Worm (Caenorhabditis elegans): ENCODE measurements around the gene cest-16.

The cest-16 gene

DNA sequence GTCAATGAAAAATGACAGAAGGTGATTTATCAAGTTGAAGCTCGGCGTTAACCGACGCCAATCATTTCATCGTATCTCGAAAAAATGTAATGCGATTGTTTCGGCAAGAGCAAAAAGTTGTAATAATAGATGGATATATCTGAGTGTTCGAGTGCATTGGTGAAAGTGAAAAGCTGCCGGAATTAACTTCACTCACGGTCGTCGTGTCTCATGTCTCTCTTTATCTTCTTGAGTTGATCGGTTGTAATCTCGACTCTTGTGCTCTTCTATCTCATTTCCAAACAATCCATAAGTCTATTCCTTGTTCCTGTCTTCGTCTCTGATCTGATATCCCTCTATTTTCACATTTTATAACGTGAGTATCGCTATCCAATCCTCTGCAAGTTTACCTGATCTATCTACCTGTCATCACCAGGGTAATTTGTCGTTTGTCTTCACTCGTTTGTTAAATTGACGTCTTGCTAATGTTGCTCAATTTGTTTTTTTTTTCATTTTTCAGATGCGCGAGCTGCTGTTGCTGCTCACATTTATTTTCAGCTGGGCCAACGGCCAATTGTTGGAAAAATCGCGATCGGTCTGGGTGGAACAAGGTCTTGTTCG is at the start of gene cest-16:
cest-16 (plus strand) TSS at position 302 of the 600 bp plus-strand sequence.
- TF ChIP-seq unc-62 (GFP tag; optimal IDR thresholded peaks at IDR 0.05), result no peak

DNA sequence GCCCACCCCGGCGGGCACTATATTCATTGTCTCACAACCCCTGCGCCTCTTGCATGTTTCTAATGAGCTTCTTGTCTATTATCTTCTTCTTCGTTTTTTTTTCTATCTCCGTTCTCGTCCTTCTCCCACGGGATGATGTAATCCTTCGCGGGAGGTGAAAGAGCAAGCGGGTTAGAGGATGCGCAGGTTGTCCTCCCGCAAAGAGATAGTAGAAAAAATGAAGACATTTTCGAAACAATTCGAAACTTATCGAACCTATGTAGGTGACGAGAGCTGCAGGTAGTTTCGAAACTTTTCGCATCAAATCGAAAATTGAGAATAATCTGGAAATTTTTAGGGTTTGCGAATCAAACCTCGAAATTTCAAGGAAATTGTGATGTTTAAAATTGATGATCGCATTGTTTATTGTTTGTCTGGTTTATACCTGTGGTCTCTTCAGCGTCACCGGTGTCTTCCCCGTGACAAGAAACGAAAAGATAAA is 49.4 kb upstream of the cest-16 start:
- TF ChIP-seq unc-62 (GFP tag; optimal IDR thresholded peaks at IDR 0.05), result no peak

DNA sequence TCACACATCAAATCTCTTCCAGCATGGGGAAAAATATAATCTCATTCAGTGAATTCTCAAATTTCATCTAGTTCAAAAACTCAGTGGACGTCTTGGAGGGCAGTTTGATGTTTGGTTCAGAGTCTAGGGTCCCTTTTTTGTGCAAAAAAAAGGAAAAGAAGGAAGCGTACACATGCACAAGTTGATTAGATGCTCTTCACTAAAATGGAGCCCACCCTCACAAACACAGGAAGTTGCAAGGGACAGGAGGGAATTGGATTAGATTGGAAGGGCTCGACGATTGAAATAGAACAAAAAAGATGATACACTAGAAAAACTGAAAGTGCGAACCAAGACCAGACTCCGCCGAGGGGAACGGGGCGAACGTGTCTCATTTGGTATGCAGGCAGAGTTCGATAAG is 48.9 kb upstream of the cest-16 start:
- no peak for TF ChIP-seq unc-62 (GFP tag; optimal IDR thresholded peaks at IDR 0.05)

DNA sequence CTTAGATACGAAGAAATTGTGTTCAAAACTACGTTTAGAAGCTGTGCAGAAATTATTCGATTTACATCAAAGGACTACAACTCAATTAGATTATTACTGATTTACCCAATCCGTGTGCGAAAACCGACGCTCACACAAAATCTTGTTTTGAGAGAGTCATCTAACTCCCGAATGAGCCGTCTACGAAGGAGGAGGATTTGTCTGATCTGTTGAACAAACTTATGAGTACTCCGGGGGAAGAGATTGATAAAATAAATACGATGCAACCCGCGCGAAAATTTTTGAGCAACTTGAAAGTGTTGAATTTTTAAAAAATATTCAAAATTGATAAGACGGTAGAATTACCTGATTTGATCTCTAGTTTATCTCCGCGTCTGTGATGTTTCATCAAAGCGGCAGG is 48.4 kb upstream of the cest-16 start:
- no peak for TF ChIP-seq unc-62 (GFP tag; optimal IDR thresholded peaks at IDR 0.05)

DNA sequence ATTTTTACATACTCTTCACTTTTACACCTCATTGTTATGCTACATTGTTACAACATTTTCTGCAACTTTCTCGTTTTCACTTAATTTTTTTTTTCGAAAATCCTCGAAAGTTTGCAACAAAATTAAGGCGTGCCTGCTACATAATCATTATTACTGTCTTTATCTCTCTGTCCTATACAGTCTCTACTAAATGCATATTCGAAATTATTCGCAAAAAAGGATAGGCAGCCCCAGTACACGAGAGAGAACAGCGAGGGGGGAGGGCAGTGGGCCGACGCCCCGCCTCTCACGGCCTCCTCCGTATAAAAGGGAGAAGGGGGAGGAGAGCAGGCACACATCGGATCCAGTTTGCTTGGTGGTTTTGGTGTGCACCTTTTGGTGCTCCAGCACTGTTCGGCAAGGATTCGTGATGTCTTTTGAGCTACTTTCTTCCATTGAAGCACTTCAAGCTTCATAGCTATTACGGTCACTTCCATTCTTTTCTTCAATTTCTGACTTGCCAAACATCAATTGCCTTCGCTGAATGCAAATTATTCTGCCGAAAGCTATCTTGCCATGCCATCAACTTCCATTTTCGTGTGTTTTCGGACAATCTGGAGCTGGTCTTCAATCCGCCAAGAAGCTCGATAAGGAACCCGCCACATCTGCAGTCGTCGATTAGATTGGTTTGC is 47.7 kb upstream of the cest-16 start:
- no peak for TF ChIP-seq unc-62 (GFP tag; optimal IDR thresholded peaks at IDR 0.05)

DNA sequence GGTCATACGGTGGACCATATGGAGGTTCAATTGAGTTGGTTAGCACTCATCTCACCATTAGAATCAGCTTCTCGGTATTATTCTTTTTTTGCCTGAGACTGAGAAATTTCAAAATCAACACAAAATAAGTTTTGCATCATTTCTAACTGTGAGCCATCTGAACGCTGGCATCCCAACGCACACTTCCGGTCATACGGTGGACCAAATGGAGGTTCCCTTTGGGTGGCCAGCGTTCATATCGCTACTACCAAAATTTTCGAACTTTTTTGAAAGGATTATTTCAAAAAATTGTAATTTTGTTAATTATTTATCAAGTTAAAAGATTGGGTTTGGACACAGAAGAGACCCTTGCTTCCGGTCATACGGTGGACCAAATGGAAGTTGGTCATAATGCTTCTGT is 47.0 kb upstream of the cest-16 start:
- TF ChIP-seq unc-62 (GFP tag; optimal IDR thresholded peaks at IDR 0.05), result no peak

DNA sequence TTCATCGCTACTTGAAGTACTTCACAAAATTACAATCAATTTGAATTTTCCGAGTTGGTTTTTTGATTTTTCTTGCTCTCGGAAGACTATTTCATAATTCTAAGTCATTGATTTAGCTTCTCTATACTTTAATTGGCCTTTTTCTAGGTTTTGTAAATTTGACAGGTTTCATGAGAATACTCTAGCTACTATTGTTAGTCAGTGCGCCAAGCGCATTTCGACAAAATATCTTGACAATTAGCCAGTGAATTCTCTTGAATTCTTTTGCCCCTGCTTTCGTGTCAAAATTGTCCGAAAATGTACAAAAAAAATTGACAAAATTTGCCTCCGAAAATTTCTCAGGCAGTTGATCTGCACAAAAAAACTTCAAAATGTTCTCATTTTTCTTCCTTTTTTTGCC is 46.6 kb upstream of the cest-16 start:
- no peak for TF ChIP-seq unc-62 (GFP tag; optimal IDR thresholded peaks at IDR 0.05)

DNA sequence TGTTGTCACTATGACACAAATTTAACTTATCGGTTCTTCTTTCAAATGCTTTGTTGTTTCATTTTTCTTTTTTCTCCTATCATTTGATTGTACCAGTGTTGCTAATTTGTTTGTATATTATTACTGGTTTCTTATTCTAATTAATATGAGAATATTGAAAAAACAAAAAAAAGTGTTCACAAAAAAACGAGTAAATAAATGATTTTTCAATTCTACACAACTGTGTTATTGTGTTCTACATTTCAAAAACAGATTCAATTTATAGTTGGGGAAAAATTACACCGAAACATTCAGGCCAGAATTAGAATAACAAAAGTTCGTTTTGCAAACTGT is 46.2 kb upstream of the cest-16 start:
- TF ChIP-seq unc-62 (GFP tag; optimal IDR thresholded peaks at IDR 0.05), result no peak

DNA sequence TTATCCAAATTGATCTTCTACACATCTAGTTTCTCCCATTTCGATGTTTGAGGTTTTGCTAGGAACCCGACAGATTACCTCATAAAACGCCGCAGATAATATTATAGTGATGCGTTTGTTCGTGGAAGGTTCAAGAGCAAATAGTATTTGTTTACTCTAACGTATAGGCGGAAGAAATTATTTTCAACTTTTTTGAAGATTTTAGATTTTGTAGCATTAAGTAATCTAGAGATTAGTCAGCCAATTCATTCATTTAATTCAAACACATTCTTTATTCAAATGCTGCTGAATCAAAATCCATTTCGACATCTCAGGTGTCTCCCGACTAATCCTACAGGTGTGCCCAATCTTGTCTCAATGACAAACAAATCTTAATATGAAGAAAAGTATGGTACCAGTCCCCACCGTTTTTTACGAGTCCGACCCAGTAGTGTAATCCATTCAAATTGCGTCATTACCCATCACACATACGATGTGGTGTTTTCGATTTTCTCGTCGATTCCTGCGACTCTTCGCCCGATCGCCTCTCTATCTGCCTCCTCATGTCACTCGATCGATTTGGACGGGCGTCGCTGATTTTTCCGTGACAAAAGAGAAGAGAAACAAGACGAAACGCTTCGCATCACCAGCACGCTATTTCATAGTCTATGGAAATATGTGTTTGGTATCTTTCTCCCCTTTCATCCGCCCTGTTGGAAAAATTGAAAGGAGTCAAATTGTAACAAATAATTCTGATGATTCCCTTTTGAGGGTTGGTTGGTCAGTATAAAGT is 45.7 kb upstream of the cest-16 start:
- no peak for TF ChIP-seq unc-62 (GFP tag; optimal IDR thresholded peaks at IDR 0.05)

DNA sequence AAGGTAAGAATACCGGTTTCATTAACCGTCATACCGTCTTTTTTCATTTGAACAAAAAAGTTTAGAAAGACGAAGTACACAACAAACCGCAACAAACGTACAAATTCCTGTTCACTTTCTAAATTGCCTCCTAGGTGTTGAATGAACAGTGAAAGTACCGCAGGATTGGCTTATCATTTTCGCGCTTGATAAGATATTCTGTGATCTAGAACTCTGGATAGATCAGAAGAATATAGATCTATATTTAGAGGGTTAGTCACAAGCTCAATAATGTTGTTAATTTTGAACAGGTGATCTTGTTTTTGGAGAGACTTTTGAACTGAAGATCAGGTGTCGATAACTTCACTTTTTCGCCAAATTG is 45.1 kb upstream of the cest-16 start:
- TF ChIP-seq unc-62 (GFP tag; optimal IDR thresholded peaks at IDR 0.05), result no peak

DNA sequence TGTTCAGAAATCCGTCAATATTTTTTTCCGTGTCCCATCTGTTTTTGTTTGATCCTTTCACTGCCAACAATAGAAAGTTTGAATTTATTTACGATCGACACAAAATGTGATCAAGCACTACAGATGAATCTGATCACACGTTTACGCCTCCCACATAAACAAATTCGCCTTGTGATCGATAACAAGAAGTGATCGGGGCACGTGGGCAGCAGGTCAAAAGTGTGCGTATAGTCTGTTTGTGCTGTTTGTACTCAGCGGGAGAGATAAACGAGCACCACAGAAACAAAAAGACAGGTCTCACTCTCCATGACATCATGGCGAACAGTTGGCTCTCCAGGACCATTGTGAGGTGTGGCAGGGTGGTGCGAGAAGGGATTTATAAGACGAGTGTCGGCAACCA is 44.2 kb upstream of the cest-16 start:
- no peak for TF ChIP-seq unc-62 (GFP tag; optimal IDR thresholded peaks at IDR 0.05)

DNA sequence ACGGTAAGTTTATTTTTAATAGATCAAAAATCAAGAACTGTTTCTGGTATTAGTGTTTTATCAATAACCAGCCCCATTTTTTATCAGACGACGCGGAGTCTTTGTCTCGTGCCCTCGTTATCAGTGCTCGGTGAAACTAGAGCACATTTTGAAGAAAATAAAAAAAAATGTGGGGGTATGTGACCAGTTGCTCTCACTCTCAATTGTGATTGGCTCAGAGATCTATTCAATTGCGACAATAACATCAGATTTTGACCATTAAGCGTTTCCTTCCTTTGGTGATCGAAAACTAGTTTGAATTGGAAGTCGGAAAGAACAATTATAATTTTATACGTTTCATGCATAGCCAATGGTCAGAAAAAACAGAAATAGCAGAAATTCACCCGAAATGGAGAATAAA is 43.3 kb upstream of the cest-16 start:
- no peak for TF ChIP-seq unc-62 (GFP tag; optimal IDR thresholded peaks at IDR 0.05)

DNA sequence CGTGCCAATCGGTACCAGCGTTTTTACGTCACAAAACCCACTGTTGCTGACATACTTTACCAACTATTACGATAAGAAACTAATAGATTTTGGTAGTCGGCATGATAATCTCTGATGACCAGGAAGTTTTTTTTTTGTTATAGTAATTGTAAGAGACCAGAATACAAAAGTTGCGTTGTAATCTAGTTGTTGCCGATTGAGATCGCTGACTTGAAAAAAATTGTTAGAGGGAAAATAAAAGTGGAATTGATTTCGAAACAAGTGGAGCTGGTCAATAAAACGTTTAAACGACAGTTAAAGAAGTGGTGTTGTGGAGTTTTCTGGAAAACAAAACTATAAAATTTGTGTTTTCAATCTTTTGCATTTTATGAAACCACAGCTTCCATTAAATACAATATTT is 42.8 kb upstream of the cest-16 start:
- TF ChIP-seq unc-62 (GFP tag; optimal IDR thresholded peaks at IDR 0.05), result no peak

DNA sequence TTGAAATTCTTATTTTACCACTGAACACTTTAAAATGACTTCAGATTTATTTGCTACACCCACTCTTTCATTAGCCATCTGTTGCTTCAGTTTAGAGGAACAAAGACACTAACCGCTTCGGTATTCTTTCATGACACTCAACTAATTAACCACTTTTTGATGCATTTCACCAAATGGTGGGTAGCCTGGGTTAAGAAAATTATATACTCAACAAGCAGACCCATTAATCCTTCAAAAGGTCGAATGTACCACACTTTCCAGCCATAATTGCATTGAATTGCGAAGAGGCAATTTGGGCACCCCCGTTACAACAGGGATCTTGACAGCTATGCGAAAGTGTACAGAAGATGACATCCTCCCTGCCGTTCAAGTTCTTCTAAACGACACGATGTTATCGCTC is 41.3 kb upstream of the cest-16 start:
- TF ChIP-seq unc-62 (GFP tag; optimal IDR thresholded peaks at IDR 0.05), result no peak

DNA sequence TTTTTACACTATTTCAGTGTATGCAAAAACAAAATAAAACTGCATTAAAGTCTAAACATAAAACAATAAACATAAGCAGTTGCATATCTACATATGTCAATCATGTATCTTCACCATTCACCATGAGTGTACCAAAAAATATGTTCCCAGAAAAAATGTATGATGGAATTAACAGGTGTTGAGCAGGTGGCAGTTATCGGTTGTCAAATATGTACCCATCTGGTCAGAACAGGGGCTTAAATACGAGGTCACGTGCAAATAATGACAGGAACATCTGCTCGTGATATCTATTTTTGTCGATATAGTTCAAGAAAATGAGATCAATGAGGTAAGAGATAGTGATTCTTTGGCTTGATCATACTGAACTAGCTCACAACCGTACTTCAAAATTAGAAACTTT is 40.7 kb upstream of the cest-16 start:
- TF ChIP-seq unc-62 (GFP tag; optimal IDR thresholded peaks at IDR 0.05), result no peak

DNA sequence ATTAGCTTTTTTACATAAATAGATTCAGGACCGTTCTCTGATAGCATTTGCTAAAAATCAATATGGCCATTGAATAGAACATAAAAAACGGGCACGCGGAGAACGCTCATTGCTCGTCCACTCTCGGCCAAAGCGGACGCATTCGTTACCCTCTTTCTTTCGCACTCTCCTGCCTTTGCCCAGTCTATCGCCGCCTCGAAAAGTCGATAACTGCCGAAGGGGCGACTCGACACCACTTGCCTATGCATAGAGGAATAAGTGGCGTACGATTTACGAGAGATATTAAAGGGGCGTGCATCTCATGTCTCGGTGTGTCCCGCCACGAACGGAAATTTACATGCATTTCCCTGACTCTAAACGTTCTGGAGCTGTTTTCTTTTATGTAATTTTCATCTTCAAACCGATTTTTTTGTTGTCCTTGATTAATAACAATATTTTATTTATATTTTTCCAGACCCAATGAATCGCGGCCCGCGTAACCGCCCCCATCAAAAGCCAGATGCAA is 36.5 kb upstream of the cest-16 start, which contains the start of gene W05H9.4:
W05H9.4 (plus strand) TSS at position 455 of the 505 bp plus-strand sequence.
- no peak for TF ChIP-seq unc-62 (GFP tag; optimal IDR thresholded peaks at IDR 0.05)

DNA sequence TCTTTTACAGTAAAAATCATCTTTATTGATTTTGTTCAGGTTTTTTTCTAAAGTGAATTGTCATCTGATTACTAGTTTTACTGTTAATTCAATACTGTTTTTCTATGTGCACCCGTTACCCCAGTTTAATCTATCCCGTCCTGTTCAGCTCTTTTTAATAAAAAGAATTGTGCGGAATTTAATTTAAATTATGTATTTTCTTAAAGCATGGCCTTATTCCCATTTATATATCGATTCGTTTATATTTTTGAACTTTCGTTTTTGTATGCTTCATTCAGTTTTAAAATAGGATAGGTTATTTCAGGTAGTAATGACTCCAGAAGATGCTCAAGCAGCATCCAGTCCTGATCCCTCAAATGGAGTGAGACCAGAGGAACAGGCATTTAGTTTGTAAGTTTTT is 33.0 kb upstream of the cest-16 start, which contains the start of gene W05H9.2:
W05H9.2 (plus strand) TSS at position 301 of the 400 bp plus-strand sequence.
- no peak for TF ChIP-seq unc-62 (GFP tag; optimal IDR thresholded peaks at IDR 0.05)

Data from whole organism, dauer.